Worm (Caenorhabditis elegans) whole organism, L1 larva: ENCODE results near the gene sqv-6.

Source experiments
- aha-1 ChIP-seq: fragments of 150-350 bp; optimal IDR thresholded peaks from 2 replicates; lab custom pipeline; 2014; ENCODE audit warnings: missing biosample characterization, missing genetic modification characterization
- ceh-82 ChIP-seq, 3 experiments: fragments of 150-350 bp in 1 of 3; sonication (generic microtip) in 2 of 3; optimal IDR thresholded peaks; 2 replicates each; lab custom pipeline; 2014 to 2017; ENCODE audit warnings: missing biosample characterization in 3 of 3, missing genetic modification characterization in 3 of 3
- ces-1 ChIP-seq: fragments of 150-350 bp; optimal IDR thresholded peaks from 2 replicates; lab custom pipeline; 2014; ENCODE audit warnings: missing biosample characterization, missing genetic modification reagents, missing genetic modification characterization
- fos-1 ChIP-seq: fragments of 150-350 bp; optimal IDR thresholded peaks from 2 replicates; lab custom pipeline; 2014; ENCODE audit warnings: missing biosample characterization, missing genetic modification characterization
- hlh-4 ChIP-seq: sonication (generic microtip); optimal IDR thresholded peaks from 2 replicates; lab custom pipeline; 2016; ENCODE audit warnings: mild to moderate bottlenecking, missing genetic modification characterization, missing compliant biosample characterization
- hpl-2 ChIP-seq: fragments of 150-350 bp; optimal IDR thresholded peaks from 2 replicates; lab custom pipeline; 2014; ENCODE audit warnings: missing biosample characterization, missing genetic modification reagents, missing genetic modification characterization
- lin-39 ChIP-seq: fragments of 150-350 bp; optimal IDR thresholded peaks from 2 replicates; lab custom pipeline; 2014; ENCODE audit warnings: missing biosample characterization, missing genetic modification reagents, missing genetic modification characterization
- mdl-1 ChIP-seq, 2 experiments: fragments of 150-350 bp; optimal IDR thresholded peaks; 2 replicates each; lab custom pipeline; 2014 to 2017; ENCODE audit warnings: missing biosample characterization in 2 of 2, missing genetic modification characterization in 2 of 2, inconsistent platforms in 1 of 2
- nhr-237 ChIP-seq: fragments of 150-350 bp; optimal IDR thresholded peaks from 2 replicates; lab custom pipeline; 2014; ENCODE audit warnings: missing biosample characterization, missing genetic modification characterization
- nhr-77 ChIP-seq: fragments of 150-350 bp; optimal IDR thresholded peaks from 2 replicates; lab custom pipeline; 2014; ENCODE audit warnings: missing biosample characterization, missing genetic modification characterization
- snpc-4 ChIP-seq: fragments of 150-350 bp; optimal IDR thresholded peaks from 2 replicates; lab custom pipeline; 2014; ENCODE audit warnings: missing biosample characterization, missing genetic modification characterization
- unc-62 ChIP-seq: fragments of 150-350 bp; optimal IDR thresholded peaks from 2 replicates; lab custom pipeline; 2014; ENCODE audit warnings: missing biosample characterization, missing genetic modification reagents, missing genetic modification characterization

DNA sequence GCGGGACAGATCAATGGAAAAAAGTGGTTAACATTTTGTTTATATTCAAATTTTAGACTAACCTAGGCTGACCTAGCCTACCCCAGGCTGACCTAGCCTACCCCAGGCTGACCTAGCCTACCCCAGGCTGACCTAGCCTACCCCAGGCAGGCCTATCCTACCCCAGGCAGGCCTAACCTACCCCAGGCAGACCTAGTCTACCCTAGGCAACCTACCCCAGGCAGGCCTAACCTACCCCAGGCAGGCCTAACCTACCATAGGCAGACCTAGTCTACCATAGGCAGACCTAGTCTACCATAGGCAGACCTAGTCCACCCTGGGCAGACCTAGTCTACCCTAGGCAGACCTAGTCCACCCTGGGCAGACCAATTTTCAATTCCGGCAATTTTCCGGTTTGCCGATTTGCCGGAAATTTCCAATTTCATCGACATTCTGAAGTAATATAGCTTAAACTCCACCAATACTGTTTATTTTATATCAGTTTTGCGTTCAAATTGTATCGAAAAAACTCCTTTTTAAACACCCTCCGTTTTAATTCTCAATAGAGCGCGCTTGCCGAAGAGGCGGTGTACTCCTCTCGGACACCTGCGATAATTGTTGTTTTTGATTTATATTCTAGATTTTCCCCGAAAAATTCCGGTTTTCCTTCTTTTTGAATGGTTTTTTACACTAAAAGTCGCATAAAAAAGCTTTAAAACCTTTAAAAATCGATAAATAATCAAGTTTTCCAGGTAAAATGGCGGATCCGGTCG lies 60.2 kb downstream of the sqv-6 start, which contains the start of gene trm-2A:
- TF ChIP-seq nhr-77 (tag; lab: Kevin White, UChicago) (peak; percentile 68), ceh-82 (tag; optimal IDR thresholded peaks at IDR 0.05; lab: Kevin White, UChicago) (peak; percentile 86 to 91 (median 87)), hpl-2 (GFP tag; lab: Kevin White, UChicago) (no peak), nhr-237 (tag; lab: Kevin White, UChicago) (no peak), hlh-4 (tag; lab: Kevin White, UChicago) (no peak), aha-1 (tag; lab: Kevin White, UChicago) (no peak), lin-39 (tag; lab: Kevin White, UChicago) (peak; percentile 53), mdl-1 (tag; optimal IDR thresholded peaks at IDR 0.05; lab: Kevin White, UChicago) (peak in 1 of 2 experiments; percentile 63), fos-1 (tag; lab: Kevin White, UChicago) (peak; percentile 57), ces-1 (GFP tag; lab: Kevin White, UChicago) (no peak), unc-62 (no peak), snpc-4 (peak; percentile 11)
